Worm (Caenorhabditis elegans) whole organism, L4/young adult: ENCODE data around the gene lbp-2.

Source experiments
- W03F9.2 ChIP-seq: fragments of 150-350 bp; optimal IDR thresholded peaks from 2 replicates; lab custom pipeline; 2014; ENCODE audit warnings: missing biosample characterization, missing genetic modification characterization
- dao-5 ChIP-seq: sonication (generic microtip); optimal IDR thresholded peaks from 2 replicates; lab custom pipeline; 2016; ENCODE audit warnings: missing genotype, missing genetic modification characterization, moderate library complexity, missing compliant biosample characterization
- him-1 ChIP-seq: sonication (generic microtip); optimal IDR thresholded peaks from 2 replicates; lab custom pipeline; 2016; ENCODE audit warnings: missing genotype, missing genetic modification reagents, missing genetic modification characterization, missing compliant biosample characterization

The lbp-2 gene

DNA sequence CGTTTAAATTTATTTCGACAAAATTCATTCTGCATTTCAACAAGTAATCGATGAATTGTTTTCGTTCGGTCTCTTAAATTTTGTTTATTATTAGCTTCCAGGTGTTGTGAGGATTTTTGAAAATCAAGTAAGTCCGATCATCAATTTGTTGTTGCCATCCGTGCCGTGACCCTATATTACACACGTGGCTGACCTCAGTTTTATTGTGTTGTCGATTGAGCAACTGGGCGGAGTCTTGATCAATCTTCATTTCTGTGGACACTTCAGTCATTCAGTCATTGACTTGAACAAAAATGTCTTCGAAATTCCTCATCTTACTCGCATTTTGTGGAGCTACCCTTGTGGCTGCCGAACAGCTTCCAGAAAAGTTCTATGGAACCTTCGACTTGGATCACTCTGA, at the start of gene lbp-2:
Gene lbp-2 (plus strand): TSS at position 102 of the 400 bp plus-strand sequence.
- TF ChIP-seq dao-5 (tag; lab: Kevin White, UChicago) (no peak), him-1 (tag; lab: Kevin White, UChicago) (no peak), W03F9.2 (tag; lab: Kevin White, UChicago) (no peak)

DNA sequence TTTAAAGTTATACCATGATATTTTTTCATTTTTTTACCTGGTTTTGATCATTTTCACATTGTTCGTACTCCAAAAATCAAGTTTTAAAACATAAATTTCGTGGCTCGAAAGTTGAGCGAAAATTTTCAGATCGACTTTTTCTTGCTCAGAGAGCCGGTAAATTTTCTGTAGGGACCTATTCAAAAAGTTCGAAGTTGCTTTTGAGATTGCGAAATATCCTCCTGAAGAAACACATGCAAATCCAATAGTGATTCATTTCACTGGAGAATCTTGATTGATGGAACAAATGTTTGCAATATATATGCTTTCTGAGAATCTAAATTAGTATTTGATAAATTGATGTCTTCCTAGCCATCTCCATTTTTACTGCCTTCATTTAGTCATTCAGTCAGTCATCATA, 43.7 kb upstream of the lbp-2 start:
- no peak for TF ChIP-seq W03F9.2 (tag; lab: Kevin White, UChicago)
- no peak for TF ChIP-seq dao-5 (tag; lab: Kevin White, UChicago)
- no peak for TF ChIP-seq him-1 (tag; lab: Kevin White, UChicago)

DNA sequence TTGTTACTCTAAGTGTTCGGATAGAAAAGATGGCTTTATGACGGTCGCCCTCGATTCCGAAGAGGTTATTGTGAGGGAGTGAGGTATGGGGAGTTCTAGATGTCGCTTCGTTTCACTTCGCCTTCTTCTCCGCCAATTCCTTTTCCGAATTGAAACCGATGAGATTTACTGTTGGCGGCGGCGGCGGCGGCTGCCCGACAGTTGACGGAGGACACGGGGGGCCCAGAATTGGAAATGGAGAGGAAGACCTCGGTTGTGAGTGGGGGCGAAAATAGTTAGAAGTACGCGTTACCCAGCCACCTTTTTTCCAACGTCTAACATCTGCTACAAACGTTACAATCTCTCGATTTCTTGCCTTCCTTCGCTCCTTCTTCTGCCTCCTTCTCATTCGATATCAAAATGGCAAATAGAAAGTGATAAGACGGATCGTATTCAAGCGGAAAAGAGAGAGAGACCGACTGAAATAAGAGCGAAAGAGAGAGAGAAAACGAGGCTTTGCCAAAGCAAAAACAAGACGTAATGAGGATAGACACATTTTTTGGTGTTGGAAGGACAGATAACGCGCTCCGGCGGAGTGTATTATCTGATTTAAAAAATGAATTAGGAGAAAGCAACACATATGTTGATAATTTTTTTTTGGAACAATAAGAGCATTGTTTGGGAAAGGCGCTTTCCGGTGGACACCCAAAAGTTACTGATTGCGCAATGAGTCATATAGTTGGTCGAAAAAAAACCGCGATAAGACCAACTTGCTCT, 42.2 kb upstream of the lbp-2 start:
- TF ChIP-seq dao-5 (tag; lab: Kevin White, UChicago): no peak

DNA sequence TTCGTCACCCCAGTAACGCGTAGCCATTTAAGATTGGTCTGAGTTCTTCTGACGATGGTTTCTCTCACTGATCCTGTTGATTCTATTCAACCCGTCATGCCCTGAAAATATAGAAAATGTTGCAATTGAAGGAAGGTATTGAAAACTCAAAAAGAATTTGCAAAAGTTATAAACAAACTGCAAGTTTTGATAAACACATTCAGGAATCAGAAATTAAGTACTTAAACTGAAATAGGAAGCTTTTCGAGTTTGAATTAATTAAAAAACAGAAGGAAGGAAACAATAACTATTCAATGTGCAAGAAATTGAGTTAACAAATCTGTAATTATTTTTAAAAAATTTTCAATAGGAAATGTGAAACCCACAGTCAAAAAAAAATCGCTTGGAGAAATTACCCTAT, 40.1 kb upstream of the lbp-2 start, which contains the start of gene rgl-1:
Gene rgl-1 (minus strand): TSS at position 101 of the 400 bp plus-strand sequence.
- TF ChIP-seq dao-5 (tag; lab: Kevin White, UChicago) (no peak), W03F9.2 (tag; lab: Kevin White, UChicago) (no peak), him-1 (tag; lab: Kevin White, UChicago) (no peak)

DNA sequence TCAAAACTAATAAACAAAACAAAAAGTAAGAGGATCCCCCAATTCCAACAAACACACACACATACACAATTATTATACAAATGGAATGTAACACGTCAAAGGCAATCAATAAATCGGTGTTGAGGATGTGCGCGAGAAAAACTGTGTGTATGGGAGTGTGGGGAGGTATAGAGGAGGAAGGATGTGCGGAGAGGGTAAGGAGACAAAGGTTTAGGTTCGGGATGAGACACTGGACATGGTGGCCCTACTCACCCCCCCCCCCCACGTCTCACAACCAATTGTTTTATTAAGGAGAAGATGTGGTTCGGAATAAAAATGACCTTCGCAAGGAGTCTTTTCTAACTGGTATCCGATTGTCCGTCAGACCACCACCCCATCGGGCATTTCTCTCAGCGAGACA, 37.3 kb upstream of the lbp-2 start:
- TF ChIP-seq dao-5 (tag; lab: Kevin White, UChicago) (no peak), W03F9.2 (tag; lab: Kevin White, UChicago) (no peak), him-1 (tag; lab: Kevin White, UChicago) (no peak)

DNA sequence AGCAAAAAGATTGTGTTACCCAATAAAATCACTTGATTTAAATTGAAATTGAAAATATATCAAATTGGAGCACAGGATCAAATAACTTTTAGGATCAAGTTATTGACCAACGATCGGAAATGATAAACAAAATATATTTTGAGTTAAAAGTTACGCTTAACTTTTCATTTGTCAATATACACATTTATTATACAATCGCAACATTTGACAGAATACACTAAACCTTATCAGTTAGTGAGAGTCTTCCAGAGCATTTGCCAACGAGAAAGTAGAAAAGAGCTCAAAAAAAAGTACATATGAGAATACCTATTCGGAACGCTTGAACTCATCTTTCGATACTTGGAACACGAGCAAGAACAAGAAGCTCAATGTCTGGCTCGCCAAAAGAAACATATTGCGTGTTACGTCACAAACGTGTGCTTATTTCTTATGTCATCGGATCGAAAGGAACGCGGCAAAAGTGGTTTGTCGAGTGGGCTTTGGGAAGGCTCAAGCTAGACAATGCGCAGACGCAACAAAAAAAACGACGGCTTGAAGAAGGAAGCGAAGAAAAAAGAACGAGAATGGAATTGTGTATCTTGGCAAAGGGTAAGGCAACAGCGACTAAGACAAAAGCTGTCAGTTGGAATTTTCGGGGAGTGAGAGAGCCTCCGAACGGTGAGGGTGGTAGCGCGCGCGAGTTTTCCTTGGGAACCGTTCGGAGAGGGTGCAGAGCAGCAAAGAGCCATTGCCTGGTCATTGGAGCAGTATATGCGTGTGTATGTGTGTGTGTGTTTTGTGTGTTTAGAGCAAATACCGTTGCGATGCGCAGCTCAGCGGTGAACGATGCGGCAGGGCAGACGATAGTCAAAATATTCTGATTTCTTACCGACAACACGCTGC, 33.8 kb upstream of the lbp-2 start:
- TF ChIP-seq W03F9.2 (tag; lab: Kevin White, UChicago) (no peak), dao-5 (tag; lab: Kevin White, UChicago) (no peak), him-1 (tag; lab: Kevin White, UChicago) (no peak)

DNA sequence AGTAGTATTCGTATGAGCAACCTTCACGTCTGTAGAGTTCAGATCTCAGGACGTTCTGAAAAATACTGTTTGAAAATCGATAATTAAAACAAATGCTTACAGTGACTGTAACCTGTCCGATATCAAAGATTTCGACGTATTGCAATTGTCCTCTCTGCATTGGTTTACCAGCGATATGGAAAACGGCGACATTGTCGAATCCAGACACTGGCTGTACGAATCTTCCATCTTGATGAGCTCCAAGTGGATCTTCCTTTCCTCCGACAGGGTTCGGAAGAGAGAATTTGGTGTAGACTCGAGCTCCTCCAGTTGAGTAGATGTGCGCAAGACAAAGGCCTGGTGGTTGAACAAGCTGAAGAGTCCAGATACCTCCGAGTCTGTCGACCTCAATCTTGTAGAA, 31.7 kb upstream of the lbp-2 start:
- TF ChIP-seq W03F9.2 (tag; lab: Kevin White, UChicago): no peak

DNA sequence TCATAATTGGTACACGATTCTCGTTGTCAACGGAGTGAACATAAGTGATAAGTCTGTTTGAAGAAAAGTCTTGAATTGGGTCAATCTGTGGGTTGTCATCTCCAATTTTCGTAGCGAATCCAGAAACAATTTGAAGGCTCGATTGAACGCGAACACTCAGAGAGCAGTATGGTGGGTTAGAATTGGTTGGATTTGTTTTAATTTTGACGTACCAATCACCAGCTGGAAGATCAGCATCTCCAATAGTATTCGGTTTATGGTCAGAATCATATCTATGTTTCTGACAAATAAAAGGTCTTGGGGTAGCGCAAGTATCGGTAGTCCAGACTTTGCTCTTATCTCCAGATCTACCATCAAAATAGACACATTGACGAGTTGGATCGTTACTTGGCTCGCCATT, 29.8 kb upstream of the lbp-2 start:
- TF ChIP-seq him-1 (tag; lab: Kevin White, UChicago): no peak
- no peak for TF ChIP-seq W03F9.2 (tag; lab: Kevin White, UChicago)
- no peak for TF ChIP-seq dao-5 (tag; lab: Kevin White, UChicago)

DNA sequence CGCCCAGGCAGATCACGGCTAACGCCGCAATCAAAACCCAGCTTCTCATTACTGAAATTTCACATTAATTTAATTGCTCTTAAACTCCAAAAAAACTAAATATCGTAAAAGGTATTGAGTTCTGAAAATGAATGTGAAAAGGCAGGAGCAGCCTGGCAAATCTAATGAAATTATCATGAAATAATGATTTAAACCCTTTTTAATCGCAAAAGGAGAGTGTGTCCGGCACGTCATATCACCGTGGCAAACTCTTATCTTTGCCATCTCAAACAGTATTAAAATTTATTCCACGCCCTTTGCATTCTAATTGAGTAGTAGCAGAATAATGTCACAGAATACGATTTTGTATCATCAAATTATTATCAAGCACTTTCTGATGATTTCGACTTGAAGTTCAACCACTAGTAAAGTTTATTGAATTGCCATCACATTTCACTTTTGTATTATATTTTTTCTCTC, 25.0 kb upstream of the lbp-2 start, which contains the start of gene F28B4.3:
Gene F28B4.3 (minus strand): TSS at position 51 of the 459 bp plus-strand sequence.
- no peak for TF ChIP-seq him-1 (tag; lab: Kevin White, UChicago)
- TF ChIP-seq W03F9.2 (tag; lab: Kevin White, UChicago): no peak
- TF ChIP-seq dao-5 (tag; lab: Kevin White, UChicago): no peak

DNA sequence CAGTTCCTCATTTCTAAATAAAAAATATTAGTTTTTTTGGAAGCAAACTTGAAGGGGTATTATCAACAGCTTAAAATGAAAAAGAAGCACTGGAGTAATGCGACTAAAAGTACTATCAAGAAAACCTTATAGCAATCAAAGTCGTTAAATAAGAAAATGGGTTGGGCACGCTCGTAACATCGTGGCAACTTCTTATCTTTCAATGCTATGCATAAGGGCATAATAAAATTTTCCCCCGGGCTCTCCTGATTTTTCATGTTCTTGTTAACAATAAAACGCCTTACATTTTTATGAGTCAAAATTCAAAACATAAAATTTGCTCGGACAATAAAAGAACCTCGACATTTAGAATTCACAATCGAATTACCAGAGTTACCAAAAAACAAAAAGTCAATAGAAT, 16.8 kb upstream of the lbp-2 start, which contains the start of gene irg-7:
Gene irg-7 (minus strand): TSS at position 23 of the 400 bp plus-strand sequence.
- TF ChIP-seq dao-5 (tag; lab: Kevin White, UChicago) (no peak), W03F9.2 (tag; lab: Kevin White, UChicago) (no peak), him-1 (tag; lab: Kevin White, UChicago) (no peak)

DNA sequence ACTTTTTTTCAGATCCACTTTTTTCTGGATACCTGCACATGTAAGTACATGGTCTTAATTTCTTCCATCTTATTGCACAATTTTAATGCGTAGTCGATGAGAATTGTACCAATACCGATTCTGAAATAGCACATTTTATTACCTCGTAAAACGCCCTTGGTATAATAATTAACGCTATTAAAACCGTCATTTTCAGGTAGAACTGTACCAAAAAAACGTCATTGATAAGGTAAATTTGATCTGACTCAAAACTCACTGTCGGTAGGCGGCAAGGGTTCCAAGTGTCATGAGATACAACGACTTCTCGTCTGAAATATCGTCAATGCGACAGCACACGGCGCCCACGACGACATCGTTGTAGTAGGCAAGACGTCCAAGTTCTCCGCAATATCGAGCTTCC, 16.0 kb upstream of the lbp-2 start:
- no peak for TF ChIP-seq W03F9.2 (tag; lab: Kevin White, UChicago)

DNA sequence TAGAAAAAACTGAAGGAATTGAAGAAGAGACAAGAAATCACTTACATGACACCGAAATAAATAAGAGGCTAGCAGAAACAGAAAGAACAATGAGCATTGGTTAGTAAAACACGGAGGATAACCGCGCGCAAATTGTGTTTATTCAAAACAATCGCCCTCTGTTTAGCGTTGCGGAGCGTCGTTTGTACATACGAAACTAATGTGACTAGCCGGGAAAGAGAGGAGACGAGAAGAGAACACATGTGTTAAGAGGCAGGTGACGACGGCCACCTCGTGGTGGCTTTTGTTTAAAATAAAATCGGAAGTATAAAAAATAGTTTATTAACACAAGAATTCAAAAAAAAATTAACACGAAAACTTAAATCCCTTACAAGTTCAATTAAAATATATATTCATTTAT, 14.6 kb upstream of the lbp-2 start, which contains the start of gene F40F4.7:
Gene F40F4.7 (minus strand): TSS at position 122 of the 400 bp plus-strand sequence.
- TF ChIP-seq dao-5 (tag; lab: Kevin White, UChicago) (no peak), him-1 (tag; lab: Kevin White, UChicago) (no peak), W03F9.2 (tag; lab: Kevin White, UChicago) (no peak)

DNA sequence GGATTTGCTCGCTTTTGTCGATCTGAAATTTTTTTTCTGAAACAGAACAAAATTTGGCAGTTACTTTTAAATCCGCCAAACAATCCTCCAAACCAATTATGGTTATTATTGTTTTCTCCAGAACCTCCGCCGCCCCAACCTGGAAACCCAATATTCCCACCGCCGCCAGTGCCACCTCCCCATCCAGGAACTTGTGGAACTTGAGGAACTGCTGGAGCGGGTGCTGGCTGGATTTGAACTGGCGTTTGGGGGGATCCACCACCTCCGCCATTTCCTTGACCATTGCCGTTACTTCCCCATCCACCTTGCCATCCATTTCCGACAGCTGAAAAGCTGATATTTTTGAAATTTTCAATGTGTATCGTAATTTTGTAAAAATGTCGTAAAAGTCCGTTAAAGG, 12.6 kb upstream of the lbp-2 start:
- TF ChIP-seq him-1 (tag; lab: Kevin White, UChicago) (no peak), dao-5 (tag; lab: Kevin White, UChicago) (no peak), W03F9.2 (tag; lab: Kevin White, UChicago) (no peak)
